Worm (Caenorhabditis elegans) whole organism, mixed stage, embryonic: Measurements from ENCODE around the gene K08D8.1.

Experiments used
- M03D4.4 ChIP-seq: sonication (generic microtip); optimal IDR thresholded peaks from 2 replicates; lab custom pipeline; 2017; ENCODE audit warnings: mild to moderate bottlenecking, missing genetic modification characterization, missing compliant biosample characterization
- bed-3 ChIP-seq: fragments of 200-800 bp; sonication (Bioruptor generic); optimal IDR thresholded peaks from 3 replicates; lab custom pipeline; 2018; ENCODE audit warnings: mild to moderate bottlenecking, missing genetic modification characterization, moderate library complexity, missing compliant biosample characterization
- blmp-1 ChIP-seq: fragments of 150-350 bp; optimal IDR thresholded peaks from 2 replicates; lab custom pipeline; 2014; ENCODE audit warnings: missing biosample characterization, missing genetic modification characterization
- ceh-43 ChIP-seq: fragments of 200-800 bp; sonication (Bioruptor generic); optimal IDR thresholded peaks from 2 replicates; lab custom pipeline; 2018; ENCODE audit warnings: mild to moderate bottlenecking, missing genetic modification characterization, moderate library complexity, missing compliant biosample characterization
- ceh-83 ChIP-seq: fragments of 200-800 bp; sonication (Bioruptor generic); optimal IDR thresholded peaks from 2 replicates; lab custom pipeline; 2018; ENCODE audit warnings: mild to moderate bottlenecking, missing genetic modification characterization, missing compliant biosample characterization
- ces-1 ChIP-seq: fragments of 150-350 bp; optimal IDR thresholded peaks from 2 replicates; lab custom pipeline; 2014; ENCODE audit warnings: missing biosample characterization, missing genetic modification reagents, missing genetic modification characterization
- cnd-1 ChIP-seq: fragments of 200-800 bp; sonication (Bioruptor generic); optimal IDR thresholded peaks from 2 replicates; lab custom pipeline; 2018; ENCODE audit warnings: mild to moderate bottlenecking, missing genetic modification characterization, missing compliant biosample characterization
- drap-1 ChIP-seq: fragments of 200-800 bp; sonication (Bioruptor generic); optimal IDR thresholded peaks from 3 replicates; lab custom pipeline; 2018; ENCODE audit warnings: mild to moderate bottlenecking, missing genetic modification characterization, missing compliant biosample characterization
- elt-1 ChIP-seq: sonication (generic microtip); optimal IDR thresholded peaks from 2 replicates; lab custom pipeline; 2017; ENCODE audit warnings: missing genetic modification characterization, mild to moderate bottlenecking, missing compliant biosample characterization, antibody characterized with exemption, moderate library complexity, borderline replicate concordance; ENCODE audit not compliant: insufficient read depth
- elt-3 ChIP-seq: fragments of 150-350 bp; optimal IDR thresholded peaks from 2 replicates; lab custom pipeline; 2014; ENCODE audit warnings: missing biosample characterization, missing genetic modification characterization
- flh-1 ChIP-seq: fragments of 200-800 bp; sonication (Bioruptor generic); optimal IDR thresholded peaks from 2 replicates; lab custom pipeline; 2018; ENCODE audit warnings: mild to moderate bottlenecking, missing genetic modification characterization, moderate library complexity, missing compliant biosample characterization
- ham-2 ChIP-seq: fragments of 200-800 bp; sonication (Bioruptor generic); optimal IDR thresholded peaks from 2 replicates; lab custom pipeline; 2018; ENCODE audit warnings: mild to moderate bottlenecking, missing genetic modification characterization, missing compliant biosample characterization
- hlh-1 ChIP-seq: fragments of 150-350 bp; optimal IDR thresholded peaks from 2 replicates; lab custom pipeline; 2014; ENCODE audit warnings: missing biosample characterization, missing genetic modification reagents, missing genetic modification characterization
- lin-13 ChIP-seq: fragments of 150-350 bp; optimal IDR thresholded peaks from 2 replicates; lab custom pipeline; 2014; ENCODE audit warnings: missing biosample characterization, missing genetic modification characterization
- lsy-2 ChIP-seq: fragments of 150-350 bp; optimal IDR thresholded peaks from 2 replicates; lab custom pipeline; 2014; ENCODE audit warnings: missing biosample characterization, missing genetic modification characterization
- mab-5 ChIP-seq: fragments of 150-350 bp; optimal IDR thresholded peaks from 2 replicates; lab custom pipeline; 2014; ENCODE audit warnings: missing biosample characterization, missing genetic modification characterization
- mep-1 ChIP-seq: fragments of 150-350 bp; optimal IDR thresholded peaks from 2 replicates; lab custom pipeline; 2017; ENCODE audit warnings: missing biosample characterization, missing genetic modification reagents, missing genetic modification characterization, inconsistent platforms
- mls-2 ChIP-seq: sonication (generic microtip); optimal IDR thresholded peaks from 2 replicates; lab custom pipeline; 2016; ENCODE audit warnings: mild to moderate bottlenecking, missing genetic modification characterization, moderate library complexity, missing compliant biosample characterization
- nhr-12 ChIP-seq: fragments of 150-350 bp; optimal IDR thresholded peaks from 2 replicates; lab custom pipeline; 2014; ENCODE audit warnings: missing biosample characterization, missing genetic modification characterization
- nhr-2 ChIP-seq: fragments of 150-350 bp; optimal IDR thresholded peaks from 2 replicates; lab custom pipeline; 2014; ENCODE audit warnings: missing biosample characterization, missing genetic modification characterization
- nhr-237 ChIP-seq: fragments of 150-350 bp; optimal IDR thresholded peaks from 2 replicates; lab custom pipeline; 2014; ENCODE audit warnings: missing biosample characterization, missing genetic modification characterization
- nhr-28 ChIP-seq: fragments of 150-350 bp; optimal IDR thresholded peaks from 2 replicates; lab custom pipeline; 2014; ENCODE audit warnings: missing biosample characterization, missing genetic modification characterization
- nhr-76 ChIP-seq: sonication (generic microtip); optimal IDR thresholded peaks from 2 replicates; lab custom pipeline; 2017; ENCODE audit warnings: missing biosample characterization, missing genetic modification characterization
- pha-4 ChIP-seq: fragments of 150-350 bp; optimal IDR thresholded peaks from 2 replicates; lab custom pipeline; 2018; ENCODE audit warnings: missing biosample characterization, missing genetic modification reagents, missing genetic modification characterization
- sem-2 ChIP-seq: fragments of 200-800 bp; sonication (Bioruptor generic); optimal IDR thresholded peaks from 2 replicates; lab custom pipeline; 2018; ENCODE audit warnings: mild to moderate bottlenecking, missing genetic modification characterization, missing compliant biosample characterization
- snpc-4 ChIP-seq: fragments of 150-350 bp; optimal IDR thresholded peaks from 2 replicates; lab custom pipeline; 2014; ENCODE audit warnings: missing biosample characterization, missing genetic modification characterization
- unc-39 ChIP-seq: fragments of 150-350 bp; optimal IDR thresholded peaks from 2 replicates; lab custom pipeline; 2014; ENCODE audit warnings: missing biosample characterization, missing genetic modification characterization
- unc-62 ChIP-seq: fragments of 150-350 bp; optimal IDR thresholded peaks from 2 replicates; lab custom pipeline; 2014; ENCODE audit warnings: missing biosample characterization, missing genetic modification reagents, missing genetic modification characterization
- zip-8 ChIP-seq: fragments of 150-350 bp; optimal IDR thresholded peaks from 2 replicates; lab custom pipeline; 2014; ENCODE audit warnings: missing biosample characterization, missing genetic modification characterization
- ztf-11 ChIP-seq: fragments of 150-350 bp; optimal IDR thresholded peaks from 2 replicates; lab custom pipeline; 2014; ENCODE audit warnings: missing biosample characterization, missing genetic modification characterization

Gene K08D8.1

DNA sequence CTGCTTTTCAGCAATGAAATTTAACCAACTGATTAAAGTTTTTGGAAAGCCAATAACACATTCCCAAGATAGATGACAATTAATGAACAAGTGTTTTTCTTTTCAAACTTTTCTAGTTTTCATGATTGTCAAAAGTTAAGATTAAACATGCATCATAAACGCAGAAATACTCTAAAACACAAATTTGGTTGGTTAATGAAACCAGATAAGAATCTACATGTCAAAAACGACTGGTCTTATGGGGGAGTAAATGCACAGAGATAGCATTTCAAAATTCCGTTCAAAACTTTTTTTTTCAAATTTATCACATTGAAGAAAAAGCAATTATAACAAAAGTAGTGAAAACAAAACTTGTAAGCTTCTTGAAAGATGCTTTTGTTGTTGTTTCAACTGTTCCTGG is 11.4 kb downstream of the K08D8.1 start:
- TF ChIP-seq nhr-2 (tag; lab: Kevin White, UChicago) (no peak), mep-1 (no peak), nhr-12 (tag; lab: Kevin White, UChicago) (no peak), pha-4 (tag; lab: Kevin White, UChicago) (no peak), bed-3 (no peak), nhr-28 (tag; lab: Kevin White, UChicago) (no peak), unc-39 (no peak), ztf-11 (tag; lab: Kevin White, UChicago) (no peak), mls-2 (no peak), elt-3 (tag; lab: Kevin White, UChicago) (no peak), flh-1 (no peak), unc-62 (no peak), lsy-2 (tag; lab: Kevin White, UChicago) (no peak), drap-1 (GFP tag; lab: Kevin White, UChicago) (no peak), mab-5 (tag; lab: Kevin White, UChicago) (no peak), lin-13 (tag; lab: Kevin White, UChicago) (no peak), nhr-76 (tag; lab: Kevin White, UChicago) (no peak), ceh-43 (GFP tag; lab: Kevin White, UChicago) (no peak), elt-1 (tag; lab: Kevin White, UChicago) (no peak)

ce11 chrIV:12906529-12906928 is 14.2 kb downstream of the K08D8.1 start, which contains the start of gene K08D8.3:
Gene K08D8.3 (minus strand): TSS chrIV:12906659.
- TF ChIP-seq M03D4.4 (tag; lab: Kevin White, UChicago) = no peak
- no peak for TF ChIP-seq pha-4 (tag; lab: Kevin White, UChicago)
- TF ChIP-seq nhr-76 (tag; lab: Kevin White, UChicago) = no peak
- no peak for TF ChIP-seq ceh-83
- no peak for TF ChIP-seq ham-2 (GFP tag; lab: Kevin White, UChicago)
- no peak for TF ChIP-seq nhr-12 (tag; lab: Kevin White, UChicago)
- no peak for TF ChIP-seq elt-3 (tag; lab: Kevin White, UChicago)
- TF ChIP-seq unc-62 = no peak
- TF ChIP-seq unc-39 = no peak
- TF ChIP-seq mab-5 (tag; lab: Kevin White, UChicago) = no peak
- no peak for TF ChIP-seq sem-2
- TF ChIP-seq, all 35 proteins: peak for 0

- no peak for TF ChIP-seq unc-62
- TF ChIP-seq mab-5 (tag; lab: Kevin White, UChicago) = no peak
- TF ChIP-seq nhr-2 (tag; lab: Kevin White, UChicago) = no peak
- TF ChIP-seq pha-4 (tag; lab: Kevin White, UChicago) = no peak
- no peak for TF ChIP-seq blmp-1 (tag; lab: Kevin White, UChicago)
- no peak for TF ChIP-seq zip-8 (tag; lab: Kevin White, UChicago)
- TF ChIP-seq snpc-4 (tag; lab: Kevin White, UChicago) = no peak
- no peak for TF ChIP-seq elt-3 (tag; lab: Kevin White, UChicago)
- TF ChIP-seq drap-1 (GFP tag; lab: Kevin White, UChicago) = no peak
- TF ChIP-seq ces-1 = no peak
- no peak for TF ChIP-seq nhr-12 (tag; lab: Kevin White, UChicago)
- no peak for TF ChIP-seq M03D4.4 (tag; lab: Kevin White, UChicago)
Measured at ce11 chrIV:12909871-12910270, 17.6 kb downstream of the K08D8.1 start, which contains the start of gene K08D8.4. Gene K08D8.4 (minus strand): TSS chrIV:12909998.

ce11 chrIV:12911990-12912389 is 19.7 kb downstream of the K08D8.1 start, which contains the start of gene K08D8.5:
Gene K08D8.5 (minus strand): TSS chrIV:12912129.
- TF ChIP-seq ces-1 = no peak
- TF ChIP-seq, all 35 proteins: peak for 0

- TF ChIP-seq elt-3 (tag; lab: Kevin White, UChicago) (no peak), pha-4 (tag; lab: Kevin White, UChicago) (no peak), cnd-1 (tag; lab: Kevin White, UChicago) (no peak), unc-39 (no peak), nhr-237 (no peak), hlh-1 (tag; lab: Kevin White, UChicago) (no peak), bed-3 (no peak), ces-1 (no peak)
Measured at ce11 chrIV:12914532-12915019, 22.3 kb downstream of the K08D8.1 start, which contains the start of gene irg-6. Gene irg-6 (minus strand): TSS chrIV:12914969.
